Worm (Caenorhabditis elegans) whole organism, early embryonic: Measurements from ENCODE around the gene K08E7.5.

ENCODE experiments used
- pes-1 ChIP-seq: fragments of 200-800 bp; sonication (Bioruptor generic); IDR thresholded peaks from 2 replicates; pipeline ENCODE4 v1.3.6; 2022; ENCODE audit warnings: missing genetic modification reagents, missing genetic modification characterization, missing compliant biosample characterization

The K08E7.5 gene

DNA sequence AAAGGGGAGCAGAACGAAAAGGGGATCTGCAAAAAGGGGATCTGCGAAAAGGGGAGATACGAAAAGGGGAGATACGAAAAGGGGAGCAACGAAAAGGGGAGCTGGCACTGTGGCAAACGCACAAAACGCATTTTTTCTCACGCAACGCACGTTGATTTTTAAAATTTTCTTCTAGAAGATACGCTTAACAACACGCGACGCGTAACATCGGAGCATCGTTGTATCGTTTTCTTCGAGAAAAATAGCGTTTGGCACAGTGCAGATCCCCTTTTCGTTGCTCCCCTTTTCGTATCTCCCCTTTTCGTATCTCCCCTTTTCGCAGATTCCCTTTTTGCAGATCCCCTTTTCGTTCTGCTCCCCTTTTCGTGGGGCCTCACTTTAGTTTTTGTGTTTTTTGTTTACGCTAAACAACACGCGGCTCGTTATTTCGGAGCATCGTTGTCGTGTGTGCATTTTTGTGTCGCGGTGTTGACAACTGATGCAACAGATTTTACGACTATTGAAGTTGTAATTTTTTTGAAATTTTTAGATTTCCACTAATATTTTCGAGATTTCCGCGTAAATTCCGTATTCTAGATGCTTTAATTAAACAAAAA lies 48.4 kb downstream of the K08E7.5 start:
- 0 out of 2 replicates have a peak, but pooled peaks have one; percentile 8 for TF ChIP-seq pes-1 (GFP tag; lab: Robert Waterston, UW)
